Worm (Caenorhabditis elegans) whole organism, L1 larva: ENCODE measurements around the gene mig-15.
A peak's percentile ranks its signal among the peaks of the same experiment; 100 is the strongest.

ENCODE experiments used
- nhr-237 ChIP-seq: fragments of 150-350 bp; optimal IDR thresholded peaks from 2 replicates; lab custom pipeline; 2014; ENCODE audit warnings: missing biosample characterization, missing genetic modification characterization
- snpc-4 ChIP-seq: fragments of 150-350 bp; optimal IDR thresholded peaks from 2 replicates; lab custom pipeline; 2014; ENCODE audit warnings: missing biosample characterization, missing genetic modification characterization

- TF ChIP-seq snpc-4 (tag; lab: Kevin White, UChicago) (peak; percentile 81), nhr-237 (tag; lab: Kevin White, UChicago) (no peak)
These were observed 50.8 kb downstream of the mig-15 start for ce11 chrX:10377663-10378062.
